Worm (Caenorhabditis elegans): ENCODE measurements around the gene brc-1.

DNA sequence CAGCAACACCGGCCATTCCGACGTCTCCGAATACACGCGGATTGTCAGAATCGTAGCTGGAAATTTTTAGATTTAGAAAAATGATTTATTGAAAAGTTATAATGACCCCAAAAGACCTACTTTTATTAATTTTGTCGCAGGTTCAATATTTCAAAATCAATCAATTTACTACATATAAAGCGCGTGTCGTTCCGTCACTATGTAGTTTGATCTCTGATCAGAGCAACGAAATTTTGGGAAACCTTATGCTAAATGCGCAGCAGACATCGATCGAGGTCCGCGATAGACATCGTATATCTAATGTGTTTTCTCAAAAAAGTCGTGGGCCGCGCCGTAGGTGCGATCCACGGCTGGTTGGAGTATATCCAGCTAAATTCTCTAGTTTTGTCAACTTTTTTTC lies 43.7 kb upstream of the brc-1 start:
- TF ChIP-seq hlh-11 (tag; optimal IDR thresholded peaks at IDR 0.05) = no peak
- TF ChIP-seq R02D3.7 (tag; optimal IDR thresholded peaks at IDR 0.05) = no peak
- no peak for TF ChIP-seq ces-1 (GFP tag; optimal IDR thresholded peaks at IDR 0.05)
- TF ChIP-seq ama-1 (optimal IDR thresholded peaks at IDR 0.05) = no peak
